Fruit fly (Drosophila melanogaster): ENCODE measurements around the gene CG15443.

Gene CG15443

dm6 chr2L:4458119-4459056, 4.9 kb downstream of the CG15443 start, which contains the start of gene RpL27A (continued):
- TF ChIP-seq CG7372 (GFP tag; IDR thresholded peaks at IDR 0.05) (peak; percentile 77), knrl (GFP tag; IDR thresholded peaks at IDR 0.05; ENCODE audit: partially characterized antibody) (peak; percentile 65), shn (GFP tag; optimal IDR thresholded peaks at IDR 0.05) (peak; percentile 64), Optix (GFP tag; IDR thresholded peaks at IDR 0.05) (peak; percentile 68), nmo (GFP tag; optimal IDR thresholded peaks at IDR 0.05) (peak; percentile 79), zen (tag; optimal IDR thresholded peaks at IDR 0.05) (peak; percentile 33), gcm (GFP tag; optimal IDR thresholded peaks at IDR 0.05) (peak; percentile 71), B-H2 (GFP tag; optimal IDR thresholded peaks at IDR 0.05) (peak; percentile 90), Mad (GFP tag; optimal IDR thresholded peaks at IDR 0.05) (peak; percentile 76), Doc3 (GFP tag; IDR thresholded peaks at IDR 0.05; ENCODE audit: partially characterized antibody) (no peak), CG4424 (GFP tag; optimal IDR thresholded peaks at IDR 0.05) (peak; percentile 69), jumu (GFP tag; optimal IDR thresholded peaks at IDR 0.05) (peak; percentile 31), ci (GFP tag; IDR thresholded peaks at IDR 0.05) (peak; percentile 97), gfzf (GFP tag; optimal IDR thresholded peaks at IDR 0.05) (peak; percentile 71), CG3407 (GFP tag; optimal IDR thresholded peaks at IDR 0.05) (peak; percentile 80), tap (tag; optimal IDR thresholded peaks at IDR 0.05) (peak; percentile 32), twi (tag; optimal IDR thresholded peaks at IDR 0.05) (peak; percentile 55), CG4282 (GFP tag; optimal IDR thresholded peaks at IDR 0.05) (no peak), Ets97D (GFP tag; optimal IDR thresholded peaks at IDR 0.05) (peak; percentile 99), CG11695 (GFP tag; IDR thresholded peaks at IDR 0.05) (peak; percentile 41; the same call in 2 of the 3 replicates), CG12219 (GFP tag; optimal IDR thresholded peaks at IDR 0.05) (peak; percentile 79), Hmx (GFP tag; optimal IDR thresholded peaks at IDR 0.05) (peak; percentile 40), CG8281 (tag; optimal IDR thresholded peaks at IDR 0.05) (peak; percentile 11), CG6254 (GFP tag; optimal IDR thresholded peaks at IDR 0.05) (peak; percentile 66), sug (tag; optimal IDR thresholded peaks at IDR 0.05) (peak; percentile 76), Opbp (GFP tag; IDR thresholded peaks at IDR 0.05; ENCODE audit: partially characterized antibody) (peak; percentile 100), CG4707 (GFP tag; optimal IDR thresholded peaks at IDR 0.05) (peak; percentile 90), prd (optimal IDR thresholded peaks at IDR 0.05) (no peak), prd (GFP tag; IDR thresholded peaks at IDR 0.05) (peak; percentile 65), Lim3 (GFP tag; IDR thresholded peaks at IDR 0.05) (no peak), org-1 (GFP tag; optimal IDR thresholded peaks at IDR 0.05) (peak; percentile 73), Oaz (GFP tag; IDR thresholded peaks at IDR 0.05) (peak; percentile 66; the same call in 1 of the 2 replicates), grau (tag; optimal IDR thresholded peaks at IDR 0.05) (peak; percentile 73), fd3F (GFP tag; optimal IDR thresholded peaks at IDR 0.05) (peak; percentile 68), Hsf (GFP tag; optimal IDR thresholded peaks at IDR 0.05) (peak; percentile 69), gce (GFP tag; IDR thresholded peaks at IDR 0.05) (peak; percentile 85), Dll (GFP tag; IDR thresholded peaks at IDR 0.05; ENCODE audit: partially characterized antibody) (peak; percentile 32; the same call in 1 of the 4 replicates), TFAM (GFP tag; optimal IDR thresholded peaks at IDR 0.05) (peak; percentile 17), wdn (GFP tag; IDR thresholded peaks at IDR 0.05) (peak; percentile 53), esg (GFP tag; conservative IDR thresholded peaks at IDR 0.05) (peak; percentile 24; the same call in 1 of the 2 replicates), otp (GFP tag; IDR thresholded peaks at IDR 0.05) (peak; percentile 86), CG3281 (GFP tag; optimal IDR thresholded peaks at IDR 0.05) (peak; percentile 81), CG6683 (GFP tag; optimal IDR thresholded peaks at IDR 0.05) (peak; percentile 20), CG10321 (GFP tag; IDR thresholded peaks at IDR 0.05) (peak; percentile 53; the same call in 1 of the 2 replicates), chm (GFP tag; IDR thresholded peaks at IDR 0.05) (peak; percentile 95), CG8924 (tag; optimal IDR thresholded peaks at IDR 0.05) (peak; percentile 78), MESR4 (GFP tag; optimal IDR thresholded peaks at IDR 0.05) (peak; percentile 100), tll (GFP tag; optimal IDR thresholded peaks at IDR 0.05) (no peak)

All from whole organism, embryonic.